Worm (Caenorhabditis elegans) whole organism, L1 larva: ENCODE results near the gene C35B1.4.
A peak's percentile ranks its signal among the peaks of the same experiment; 100 is the strongest.

Source experiments
- ama-1 ChIP-seq: fragments of 150-350 bp; optimal IDR thresholded peaks from 2 replicates; lab custom pipeline; 2014
- efl-3 ChIP-seq: fragments of 200-800 bp; sonication (Bioruptor generic); optimal IDR thresholded peaks from 2 replicates; lab custom pipeline; 2018; ENCODE audit warnings: mild to moderate bottlenecking, missing genetic modification characterization, missing compliant biosample characterization
- egl-13 ChIP-seq: sonication (generic microtip); optimal IDR thresholded peaks from 2 replicates; lab custom pipeline; 2016; ENCODE audit warnings: missing genotype, missing genetic modification reagents, missing genetic modification characterization, missing compliant biosample characterization
- elt-3 ChIP-seq, 6 experiments: fragments of 150-350 bp in 1 of 6; sonication (generic microtip); optimal IDR thresholded peaks; 2 replicates each; lab custom pipeline; 2017 to 2018; ENCODE audit warnings: missing biosample characterization in 6 of 6, missing genetic modification characterization in 6 of 6, inconsistent platforms in 1 of 6
- fos-1 ChIP-seq: fragments of 150-350 bp; optimal IDR thresholded peaks from 2 replicates; lab custom pipeline; 2014; ENCODE audit warnings: missing biosample characterization, missing genetic modification characterization
- isw-1 ChIP-seq: fragments of 200-800 bp; sonication (Bioruptor generic); IDR thresholded peaks from 2 replicates; pipeline ENCODE4 v1.3.6; 2022; ENCODE audit warnings: missing genetic modification characterization, missing compliant biosample characterization
- lin-13 ChIP-seq: fragments of 150-350 bp; optimal IDR thresholded peaks from 2 replicates; lab custom pipeline; 2014; ENCODE audit warnings: missing biosample characterization, missing genetic modification reagents, missing genetic modification characterization
- lin-35 ChIP-seq, 2 experiments: fragments of 150-350 bp; optimal IDR thresholded peaks; 2 replicates each; lab custom pipeline; 2014; ENCODE audit warnings: missing biosample characterization in 2 of 2, missing genetic modification characterization in 2 of 2, missing genetic modification reagents in 2 of 2
- mdl-1 ChIP-seq, 2 experiments: fragments of 150-350 bp; optimal IDR thresholded peaks; 2 replicates each; lab custom pipeline; 2014 to 2017; ENCODE audit warnings: missing biosample characterization in 2 of 2, missing genetic modification characterization in 2 of 2, inconsistent platforms in 1 of 2
- unc-62 ChIP-seq: fragments of 150-350 bp; optimal IDR thresholded peaks from 2 replicates; lab custom pipeline; 2014; ENCODE audit warnings: missing biosample characterization, missing genetic modification reagents, missing genetic modification characterization
- unc-86 ChIP-seq: sonication (generic microtip); optimal IDR thresholded peaks from 2 replicates; lab custom pipeline; 2016; ENCODE audit warnings: missing genetic modification characterization, missing compliant biosample characterization

- TF ChIP-seq elt-3 (tag; optimal IDR thresholded peaks at IDR 0.05; lab: Kevin White, UChicago) (peak in 3 of 6 experiments; percentile 63 to 92 (median 91)), unc-62 (GFP tag; lab: Kevin White, UChicago) (peak; percentile 38), fos-1 (tag; lab: Kevin White, UChicago) (peak; percentile 88), egl-13 (tag; lab: Kevin White, UChicago) (peak; percentile 98), lin-35 (GFP tag; optimal IDR thresholded peaks at IDR 0.05; lab: Kevin White, UChicago) (peak; percentile 98), efl-3 (peak; percentile 100), unc-86 (tag; lab: Kevin White, UChicago) (peak; percentile 97), isw-1 (GFP tag; lab: Robert Waterston, UW) (peak; percentile 98), mdl-1 (tag; optimal IDR thresholded peaks at IDR 0.05; lab: Kevin White, UChicago) (peak in 1 of 2 experiments; percentile 66), ama-1 (lab: Kevin White, UChicago) (no peak), lin-13 (peak; percentile 92)
Observed at ce11 chrIV:4049398-4049998, 30.1 kb upstream of the C35B1.4 start, which contains the start of gene pcn-1.
